Worm (Caenorhabditis elegans): ENCODE measurements around the gene slfl-4.
"Not testable (repeated sequence)": the region's sequence is repeated elsewhere in the genome, so short reads cannot be mapped to it uniquely, and the experiment has no call there.

DNA sequence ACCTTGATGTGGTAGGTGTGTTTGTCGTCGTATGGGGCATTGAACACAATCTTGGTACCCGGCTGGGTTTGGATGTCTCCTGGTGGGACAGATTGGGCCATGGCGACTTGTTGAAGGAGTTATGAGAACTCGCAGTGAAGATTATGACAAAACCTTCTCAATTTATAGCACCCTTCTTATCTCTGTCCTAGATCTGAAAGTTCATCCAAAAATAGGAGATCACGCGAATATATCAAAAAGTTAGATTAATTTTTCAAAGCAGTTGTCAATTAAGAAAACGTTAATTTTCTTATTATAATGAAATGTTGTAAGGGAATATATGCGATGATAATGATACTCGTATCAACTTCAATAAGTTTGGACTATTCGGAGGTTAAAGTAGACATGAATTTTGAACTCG, 20.9 kb downstream of the slfl-4 start, which contains the start of gene msp-51:
- not testable (repeated sequence) for TF ChIP-seq unc-39 (tag; optimal IDR thresholded peaks at IDR 0.05); snpc-4 (tag; optimal IDR thresholded peaks at IDR 0.05); elt-1 (tag; optimal IDR thresholded peaks at IDR 0.05; ENCODE audit: borderline replicate concordance, insufficient read depth); lin-13 (tag; optimal IDR thresholded peaks at IDR 0.05); hlh-1 (tag; optimal IDR thresholded peaks at IDR 0.05); sptf-1 (tag; optimal IDR thresholded peaks at IDR 0.05)
